Worm (Caenorhabditis elegans) whole organism, young adult: ENCODE measurements around the gene pir-1.

ENCODE experiments used
- B0336.3 ChIP-seq: fragments of 200-800 bp; sonication (Bioruptor generic); IDR thresholded peaks from 2 replicates; pipeline ENCODE4 v1.3.6; 2022; ENCODE audit warnings: missing genetic modification characterization, missing compliant biosample characterization
- C17E4.6 ChIP-seq: fragments of 200-800 bp; sonication (Bioruptor generic); IDR thresholded peaks from 2 replicates; pipeline ENCODE4 v1.3.6; 2022; ENCODE audit warnings: missing genetic modification reagents, missing genetic modification characterization, missing compliant biosample characterization
- F57C9.4 ChIP-seq: sonication (generic microtip); optimal IDR thresholded peaks from 2 replicates; lab custom pipeline; 2017; ENCODE audit warnings: mild to moderate bottlenecking, missing genetic modification characterization, missing compliant biosample characterization
- T07F8.4 ChIP-seq: sonication (generic microtip); optimal IDR thresholded peaks from 2 replicates; lab custom pipeline; 2016; ENCODE audit warnings: mild to moderate bottlenecking, missing genetic modification characterization, moderate library complexity, missing compliant biosample characterization
- Y53G8AR.9 ChIP-seq: fragments of 200-800 bp; sonication (Bioruptor generic); conservative IDR thresholded peaks from 2 replicates; pipeline ENCODE4 v1.3.6; 2022; ENCODE audit warnings: missing genetic modification reagents, missing genetic modification characterization, missing compliant biosample characterization
- Y56A3A.18 ChIP-seq: fragments of 200-800 bp; sonication (Bioruptor generic); IDR thresholded peaks from 2 replicates; pipeline ENCODE4 v1.3.6; 2022; ENCODE audit warnings: missing genetic modification reagents, missing genetic modification characterization, missing compliant biosample characterization
- Y95B8A.8 ChIP-seq: fragments of 200-800 bp; sonication (Bioruptor generic); IDR thresholded peaks from 2 replicates; pipeline ENCODE4 v1.3.6; 2022; ENCODE audit warnings: missing genetic modification reagents, missing genetic modification characterization, missing compliant biosample characterization
- aptf-2 ChIP-seq: fragments of 200-800 bp; sonication (Bioruptor generic); conservative IDR thresholded peaks from 2 replicates; pipeline ENCODE4 v1.3.6; 2022; ENCODE audit warnings: missing genetic modification reagents, missing genetic modification characterization, missing compliant biosample characterization
- athp-1 ChIP-seq: sonication (generic microtip); optimal IDR thresholded peaks from 2 replicates; lab custom pipeline; 2017; ENCODE audit warnings: mild to moderate bottlenecking, missing genetic modification characterization, missing compliant biosample characterization
- attf-5 ChIP-seq: fragments of 200-800 bp; sonication (Bioruptor generic); optimal IDR thresholded peaks from 2 replicates; lab custom pipeline; 2018; ENCODE audit warnings: mild to moderate bottlenecking, missing genetic modification characterization, missing compliant biosample characterization
- bed-1 ChIP-seq: fragments of 200-800 bp; sonication (Bioruptor generic); IDR thresholded peaks from 2 replicates; pipeline ENCODE4 v1.3.6; 2022; ENCODE audit warnings: missing genetic modification reagents, missing genetic modification characterization, missing compliant biosample characterization
- ccch-3 ChIP-seq: fragments of 200-800 bp; sonication (Bioruptor generic); optimal IDR thresholded peaks from 2 replicates; lab custom pipeline; 2018; ENCODE audit warnings: mild to moderate bottlenecking, missing genetic modification characterization, missing compliant biosample characterization
- ceh-27 ChIP-seq: fragments of 200-800 bp; sonication (Bioruptor generic); optimal IDR thresholded peaks from 2 replicates; lab custom pipeline; 2018; ENCODE audit warnings: mild to moderate bottlenecking, missing genetic modification characterization, moderate library complexity, missing compliant biosample characterization
- ceh-40 ChIP-seq: fragments of 200-800 bp; sonication (Bioruptor generic); IDR thresholded peaks from 2 replicates; pipeline ENCODE4 v1.3.6; 2022; ENCODE audit warnings: missing genetic modification characterization, missing compliant biosample characterization
- chd-7 ChIP-seq: sonication (generic microtip); optimal IDR thresholded peaks from 2 replicates; lab custom pipeline; 2016; ENCODE audit warnings: mild to moderate bottlenecking, missing genetic modification characterization, moderate library complexity, missing compliant biosample characterization
- dox-1 ChIP-seq: fragments of 200-800 bp; sonication (Bioruptor generic); IDR thresholded peaks from 2 replicates; pipeline ENCODE4 v1.3.6; 2022; ENCODE audit warnings: missing genetic modification reagents, missing genetic modification characterization, missing compliant biosample characterization
- dpff-1 ChIP-seq: sonication (generic microtip); optimal IDR thresholded peaks from 2 replicates; lab custom pipeline; 2017; ENCODE audit warnings: mild to moderate bottlenecking, missing genetic modification characterization, missing compliant biosample characterization
- dpl-1 ChIP-seq: fragments of 150-350 bp; optimal IDR thresholded peaks from 2 replicates; lab custom pipeline; 2014; ENCODE audit warnings: missing biosample characterization, missing genetic modification reagents, missing genetic modification characterization
- efl-1 ChIP-seq: fragments of 150-350 bp; optimal IDR thresholded peaks from 2 replicates; lab custom pipeline; 2014; ENCODE audit warnings: missing biosample characterization, missing genetic modification reagents, missing genetic modification characterization
- egrh-3 ChIP-seq: fragments of 200-800 bp; sonication (Bioruptor generic); IDR thresholded peaks from 2 replicates; pipeline ENCODE4 v1.3.6; 2022; ENCODE audit warnings: missing genetic modification reagents, missing genetic modification characterization, missing compliant biosample characterization
- hlh-26 ChIP-seq: fragments of 200-800 bp; sonication (Bioruptor generic); conservative IDR thresholded peaks from 2 replicates; pipeline ENCODE4 v1.3.6; 2022; ENCODE audit warnings: missing genetic modification reagents, missing genetic modification characterization, missing compliant biosample characterization
- hmg-20 ChIP-seq: fragments of 200-800 bp; sonication (Bioruptor generic); IDR thresholded peaks from 2 replicates; pipeline ENCODE4 v1.3.6; 2022; ENCODE audit warnings: missing genetic modification reagents, missing genetic modification characterization, missing compliant biosample characterization
- lin-35 ChIP-seq, 3 experiments: fragments of 150-350 bp in 2 of 3; sonication (generic microtip) in 1 of 3; optimal IDR thresholded peaks; 2 replicates each; lab custom pipeline; 2014 to 2018; ENCODE audit warnings: missing biosample characterization in 3 of 3, missing genetic modification characterization in 3 of 3, missing genetic modification reagents in 3 of 3
- lin-54 ChIP-seq: fragments of 200-800 bp; sonication (Bioruptor generic); optimal IDR thresholded peaks from 2 replicates; lab custom pipeline; 2018; ENCODE audit warnings: mild to moderate bottlenecking, missing genetic modification characterization, missing compliant biosample characterization
- lir-1 ChIP-seq: fragments of 200-800 bp; sonication (Bioruptor generic); conservative IDR thresholded peaks from 2 replicates; pipeline ENCODE4 v1.3.6; 2022; ENCODE audit warnings: missing genetic modification reagents, missing genetic modification characterization, missing compliant biosample characterization
- lsy-27 ChIP-seq: sonication (generic microtip); optimal IDR thresholded peaks from 2 replicates; lab custom pipeline; 2017; ENCODE audit warnings: missing genetic modification characterization, mild to moderate bottlenecking, missing compliant biosample characterization, antibody characterized with exemption, missing genotype, borderline replicate concordance; ENCODE audit not compliant: insufficient read depth
- madf-10 ChIP-seq: sonication (generic microtip); optimal IDR thresholded peaks from 2 replicates; lab custom pipeline; 2016; ENCODE audit warnings: mild to moderate bottlenecking, missing genetic modification characterization, missing compliant biosample characterization
- madf-3 ChIP-seq: fragments of 200-800 bp; sonication (Bioruptor generic); IDR thresholded peaks from 2 replicates; pipeline ENCODE4 v1.3.6; 2022; ENCODE audit warnings: missing genetic modification reagents, missing genetic modification characterization, missing compliant biosample characterization
- madf-8 ChIP-seq: fragments of 200-800 bp; sonication (Bioruptor generic); conservative IDR thresholded peaks from 2 replicates; pipeline ENCODE4 v1.3.6; 2022; ENCODE audit warnings: missing genetic modification reagents, missing genetic modification characterization, missing compliant biosample characterization
- mel-28 ChIP-seq: sonication (generic microtip); optimal IDR thresholded peaks from 2 replicates; lab custom pipeline; 2016; ENCODE audit warnings: borderline replicate concordance, mild to moderate bottlenecking, missing genetic modification characterization, missing compliant biosample characterization
- nhr-120 ChIP-seq: fragments of 200-800 bp; sonication (Bioruptor generic); IDR thresholded peaks from 2 replicates; pipeline ENCODE4 v1.3.6; 2022; ENCODE audit warnings: missing genetic modification characterization, missing compliant biosample characterization
- nhr-27 ChIP-seq: fragments of 200-800 bp; sonication (Bioruptor generic); optimal IDR thresholded peaks from 2 replicates; lab custom pipeline; 2018; ENCODE audit warnings: mild to moderate bottlenecking, missing genetic modification characterization, moderate library complexity, missing compliant biosample characterization
- pha-4 ChIP-seq: fragments of 150-350 bp; sonication (generic microtip); optimal IDR thresholded peaks from 2 replicates; lab custom pipeline; 2014; ENCODE audit warnings: missing biosample characterization, missing genetic modification reagents, missing genetic modification characterization
- rcor-1 ChIP-seq: fragments of 200-800 bp; sonication (Bioruptor generic); IDR thresholded peaks from 2 replicates; pipeline ENCODE4 v1.3.6; 2022; ENCODE audit warnings: missing genetic modification reagents, missing genetic modification characterization, missing compliant biosample characterization
- rec-8 ChIP-seq, 2 experiments: sonication (generic microtip); optimal IDR thresholded peaks; 2 replicates each; lab custom pipeline; 2016; ENCODE audit warnings: mild to moderate bottlenecking in 2 of 2, missing genetic modification characterization in 2 of 2, missing genetic modification reagents in 2 of 2, missing genotype in 2 of 2, missing biosample characterization in 1 of 2, missing compliant biosample characterization in 1 of 2, moderate library complexity in 1 of 2
- repo-1 ChIP-seq: sonication (generic microtip); optimal IDR thresholded peaks from 2 replicates; lab custom pipeline; 2017; ENCODE audit warnings: mild to moderate bottlenecking, missing genetic modification characterization, missing compliant biosample characterization
- rpc-1 ChIP-seq, 2 experiments: fragments of 150-350 bp in 1 of 2; sonication (generic microtip) in 1 of 2; optimal IDR thresholded peaks; 2 replicates each; lab custom pipeline; 2014 to 2018; ENCODE audit warnings: missing biosample characterization in 1 of 2, missing genetic modification characterization in 1 of 2, missing genetic modification reagents in 1 of 2, missing genotype in 1 of 2
- sdz-38 ChIP-seq: sonication (generic microtip); optimal IDR thresholded peaks from 2 replicates; lab custom pipeline; 2016; ENCODE audit warnings: missing genotype, missing genetic modification characterization, missing compliant biosample characterization
- sea-2 ChIP-seq: fragments of 200-800 bp; sonication (Bioruptor generic); IDR thresholded peaks from 2 replicates; pipeline ENCODE4 v1.3.6; 2022; ENCODE audit warnings: missing genetic modification characterization, missing compliant biosample characterization
- snpc-1.3 ChIP-seq: sonication (generic microtip); optimal IDR thresholded peaks from 2 replicates; lab custom pipeline; 2017; ENCODE audit warnings: missing genetic modification characterization, mild to moderate bottlenecking, missing compliant biosample characterization, antibody characterized with exemption, moderate library complexity, missing genotype, missing genetic modification reagents; ENCODE audit not compliant: insufficient read depth
- snpc-3.4 ChIP-seq: sonication (generic microtip); optimal IDR thresholded peaks from 2 replicates; lab custom pipeline; 2017; ENCODE audit warnings: missing genetic modification characterization, mild to moderate bottlenecking, missing compliant biosample characterization, antibody characterized with exemption, moderate library complexity, missing genotype, missing genetic modification reagents
- snpc-4 ChIP-seq, 5 experiments: fragments of 150-350 bp in 1 of 5; sonication (generic microtip) in 4 of 5; optimal IDR thresholded peaks; 2 replicates each; lab custom pipeline; 2014 to 2018; ENCODE audit warnings: missing genetic modification characterization in 5 of 5, missing biosample characterization in 3 of 5, antibody characterized with exemption in 2 of 5, mild to moderate bottlenecking in 2 of 5, missing compliant biosample characterization in 2 of 5, missing genotype in 2 of 5, moderate library complexity in 2 of 5, missing genetic modification reagents in 1 of 5
- somi-1 ChIP-seq: fragments of 200-800 bp; sonication (Bioruptor generic); optimal IDR thresholded peaks from 2 replicates; lab custom pipeline; 2018; ENCODE audit warnings: mild to moderate bottlenecking, missing genetic modification characterization, missing compliant biosample characterization
- sptf-2 ChIP-seq: fragments of 200-800 bp; sonication (Bioruptor generic); optimal IDR thresholded peaks from 2 replicates; lab custom pipeline; 2018; ENCODE audit warnings: mild to moderate bottlenecking, missing genetic modification characterization, missing compliant biosample characterization
- tlf-1 ChIP-seq: fragments of 200-800 bp; sonication (Bioruptor generic); optimal IDR thresholded peaks from 2 replicates; lab custom pipeline; 2018; ENCODE audit warnings: mild to moderate bottlenecking, missing genetic modification characterization, missing compliant biosample characterization
- ztf-25 ChIP-seq: fragments of 200-800 bp; sonication (Bioruptor generic); IDR thresholded peaks from 2 replicates; pipeline ENCODE4 v1.3.6; 2022; ENCODE audit warnings: missing genetic modification reagents, missing genetic modification characterization, missing compliant biosample characterization
- ztf-28 ChIP-seq: fragments of 200-800 bp; sonication (Bioruptor generic); IDR thresholded peaks from 2 replicates; pipeline ENCODE4 v1.3.6; 2022; ENCODE audit warnings: missing genetic modification reagents, missing genetic modification characterization, missing compliant biosample characterization

Gene pir-1

DNA sequence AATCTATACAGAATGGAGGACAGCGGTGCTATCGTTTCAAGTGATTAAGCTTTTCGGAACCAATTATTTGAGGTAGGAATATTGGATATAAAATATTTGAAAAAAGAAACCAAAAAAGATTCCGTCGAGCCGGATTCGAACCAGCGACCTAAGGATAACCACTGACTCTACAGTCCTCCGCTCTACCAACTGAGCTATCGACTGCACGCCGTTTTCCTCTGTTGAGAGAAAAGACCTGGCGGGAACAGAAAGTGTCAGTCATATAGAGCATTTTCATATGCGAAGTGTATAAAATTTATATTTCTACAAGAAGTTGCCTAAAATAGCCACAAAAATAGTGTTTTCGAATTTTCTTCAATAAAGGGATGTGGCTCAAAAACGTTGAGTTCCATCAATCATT is 34.6 kb downstream of the pir-1 start (continued):
- peak; percentile 3 for TF ChIP-seq T07F8.4 (tag; lab: Kevin White, UChicago)
- TF ChIP-seq hlh-26 (GFP tag; lab: Robert Waterston, UW): no peak
- TF ChIP-seq snpc-3.4 (tag; lab: Kevin White, UChicago): peak; percentile 75
- peak; percentile 26 for TF ChIP-seq madf-10 (tag; lab: Kevin White, UChicago)
- peak; percentile 59; the same call in 1 of the 2 replicates for TF ChIP-seq rcor-1
- no peak for TF ChIP-seq lin-35 (GFP tag; optimal IDR thresholded peaks at IDR 0.05; lab: Kevin White, UChicago)
- TF ChIP-seq ztf-28 (GFP tag; lab: Robert Waterston, UW): 0 out of 2 replicates have a peak, but pooled peaks have one; percentile 12
- 0 out of 2 replicates have a peak, but pooled peaks have one; percentile 43 for TF ChIP-seq ztf-25 (GFP tag; lab: Robert Waterston, UW)
- TF ChIP-seq lsy-27 (tag; lab: Kevin White, UChicago): no peak
- TF ChIP-seq snpc-4 (GFP tag; optimal IDR thresholded peaks at IDR 0.05; lab: Kevin White, UChicago): peak; percentile 90
- peak; percentile 95 to 97 (median 96) for TF ChIP-seq snpc-4 (tag; optimal IDR thresholded peaks at IDR 0.05; lab: Kevin White, UChicago)
- peak; percentile 79 for TF ChIP-seq dox-1 (GFP tag; lab: Robert Waterston, UW)
- TF ChIP-seq bed-1 (GFP tag; lab: Robert Waterston, UW): no peak
- 0 out of 2 replicates have a peak, but pooled peaks have one; percentile 47 for TF ChIP-seq Y56A3A.18 (GFP tag; lab: Robert Waterston, UW)
- TF ChIP-seq rec-8 (tag; optimal IDR thresholded peaks at IDR 0.05; lab: Kevin White, UChicago): no peak
- no peak for TF ChIP-seq C17E4.6 (GFP tag; lab: Robert Waterston, UW)
- no peak for TF ChIP-seq chd-7 (tag; lab: Kevin White, UChicago)
- no peak for TF ChIP-seq somi-1 (GFP tag; lab: Kevin White, UChicago)
- no peak for TF ChIP-seq aptf-2 (GFP tag; lab: Robert Waterston, UW)
- TF ChIP-seq nhr-120: no peak
- TF ChIP-seq madf-3 (GFP tag; lab: Robert Waterston, UW): no peak
- no peak for TF ChIP-seq mel-28 (tag; lab: Kevin White, UChicago)
- TF ChIP-seq hmg-20 (GFP tag; lab: Robert Waterston, UW): peak; percentile 68; the same call in 1 of the 2 replicates
- no peak for TF ChIP-seq dpff-1 (tag; lab: Kevin White, UChicago)
- TF ChIP-seq sdz-38 (tag; lab: Kevin White, UChicago): no peak
- peak; percentile 65 for TF ChIP-seq rpc-1 (optimal IDR thresholded peaks at IDR 0.05; lab: Kevin White, UChicago)
- TF ChIP-seq rpc-1 (tag; optimal IDR thresholded peaks at IDR 0.05; lab: Kevin White, UChicago): peak; percentile 81
- TF ChIP-seq attf-5: no peak
- TF ChIP-seq egrh-3 (GFP tag; lab: Robert Waterston, UW): no peak
- TF ChIP-seq ccch-3 (GFP tag; lab: Kevin White, UChicago): no peak
- TF ChIP-seq nhr-27 (tag; lab: Kevin White, UChicago): no peak
- no peak for TF ChIP-seq sptf-2 (GFP tag; lab: Kevin White, UChicago)
- TF ChIP-seq sea-2 (GFP tag; lab: Robert Waterston, UW): no peak
- peak; percentile 11 for TF ChIP-seq athp-1 (tag; lab: Kevin White, UChicago)
- no peak for TF ChIP-seq dpl-1 (GFP tag; lab: Kevin White, UChicago)
- peak; percentile 75 for TF ChIP-seq lin-54 (GFP tag; lab: Kevin White, UChicago)
- no peak; the same call in 1 of the 2 replicates for TF ChIP-seq madf-8 (GFP tag; lab: Robert Waterston, UW)
- no peak for TF ChIP-seq ceh-27 (GFP tag; lab: Kevin White, UChicago)
- peak; percentile 57 for TF ChIP-seq repo-1 (tag; lab: Kevin White, UChicago)
- no peak for TF ChIP-seq lir-1 (GFP tag; lab: Robert Waterston, UW)
- peak; percentile 73; the same call in 1 of the 2 replicates for TF ChIP-seq B0336.3 (GFP tag; lab: Robert Waterston, UW)
- TF ChIP-seq pha-4 (tag; lab: Kevin White, UChicago): no peak
- no peak for TF ChIP-seq Y95B8A.8 (GFP tag; lab: Robert Waterston, UW)
- no peak for TF ChIP-seq Y53G8AR.9 (GFP tag; lab: Robert Waterston, UW)
- TF ChIP-seq ceh-40: no peak
- TF ChIP-seq F57C9.4 (tag; lab: Kevin White, UChicago): no peak
- peak; percentile 82 for TF ChIP-seq snpc-1.3
- no peak for TF ChIP-seq tlf-1
- no peak for TF ChIP-seq efl-1 (GFP tag; lab: Kevin White, UChicago)
